Worm (Caenorhabditis elegans) whole organism, young adult: ENCODE measurements around the gene her-1.

ENCODE experiments used
- B0035.1 ChIP-seq: sonication (generic microtip); optimal IDR thresholded peaks from 2 replicates; lab custom pipeline; 2016; ENCODE audit warnings: missing genetic modification characterization, mild to moderate bottlenecking, missing compliant biosample characterization, missing genotype, missing genetic modification reagents
- B0336.3 ChIP-seq: fragments of 200-800 bp; sonication (Bioruptor generic); IDR thresholded peaks from 2 replicates; pipeline ENCODE4 v1.3.6; 2022; ENCODE audit warnings: missing genetic modification characterization, missing compliant biosample characterization
- F37B4.10 ChIP-seq: fragments of 200-800 bp; sonication (Bioruptor generic); IDR thresholded peaks from 2 replicates; pipeline ENCODE4 v1.3.6; 2022; ENCODE audit warnings: missing genetic modification characterization, missing compliant biosample characterization
- F57C9.4 ChIP-seq: sonication (generic microtip); optimal IDR thresholded peaks from 2 replicates; lab custom pipeline; 2017; ENCODE audit warnings: mild to moderate bottlenecking, missing genetic modification characterization, missing compliant biosample characterization
- K12H6.12 ChIP-seq: fragments of 200-800 bp; sonication (Bioruptor generic); optimal IDR thresholded peaks from 2 replicates; lab custom pipeline; 2018; ENCODE audit warnings: mild to moderate bottlenecking, missing genetic modification characterization, missing compliant biosample characterization
- T07F8.4 ChIP-seq: sonication (generic microtip); optimal IDR thresholded peaks from 2 replicates; lab custom pipeline; 2016; ENCODE audit warnings: mild to moderate bottlenecking, missing genetic modification characterization, moderate library complexity, missing compliant biosample characterization
- Y53G8AR.9 ChIP-seq: fragments of 200-800 bp; sonication (Bioruptor generic); conservative IDR thresholded peaks from 2 replicates; pipeline ENCODE4 v1.3.6; 2022; ENCODE audit warnings: missing genetic modification reagents, missing genetic modification characterization, missing compliant biosample characterization
- Y67H2A.10 ChIP-seq: fragments of 200-800 bp; sonication (Bioruptor generic); conservative IDR thresholded peaks from 2 replicates; pipeline ENCODE4 v1.3.6; 2022; ENCODE audit warnings: missing genetic modification reagents, missing genetic modification characterization, missing compliant biosample characterization
- Y95B8A.8 ChIP-seq: fragments of 200-800 bp; sonication (Bioruptor generic); IDR thresholded peaks from 2 replicates; pipeline ENCODE4 v1.3.6; 2022; ENCODE audit warnings: missing genetic modification reagents, missing genetic modification characterization, missing compliant biosample characterization
- athp-1 ChIP-seq: sonication (generic microtip); optimal IDR thresholded peaks from 2 replicates; lab custom pipeline; 2017; ENCODE audit warnings: mild to moderate bottlenecking, missing genetic modification characterization, missing compliant biosample characterization
- bed-1 ChIP-seq: fragments of 200-800 bp; sonication (Bioruptor generic); IDR thresholded peaks from 2 replicates; pipeline ENCODE4 v1.3.6; 2022; ENCODE audit warnings: missing genetic modification reagents, missing genetic modification characterization, missing compliant biosample characterization
- cebp-1 ChIP-seq, 2 experiments: fragments of 200-800 bp in 1 of 2; sonication (Bioruptor generic) in 1 of 2; sonication (generic microtip) in 1 of 2; IDR thresholded peaks in 1 of 2; optimal IDR thresholded peaks in 1 of 2; 2 replicates each; pipeline versions ENCODE4 v1.3.6 to Lab custom; 2017 to 2022; ENCODE audit warnings: missing compliant biosample characterization in 2 of 2, missing genetic modification characterization in 2 of 2, mild to moderate bottlenecking in 1 of 2, missing genetic modification reagents in 1 of 2, moderate library complexity in 1 of 2
- cebp-2 ChIP-seq: fragments of 200-800 bp; sonication (Bioruptor generic); IDR thresholded peaks from 2 replicates; pipeline ENCODE4 v1.3.6; 2022; ENCODE audit warnings: missing genetic modification characterization, missing compliant biosample characterization
- ceh-100 ChIP-seq: fragments of 200-800 bp; sonication (Bioruptor generic); IDR thresholded peaks from 2 replicates; pipeline ENCODE4 v1.3.6; 2022; ENCODE audit warnings: missing genetic modification reagents, missing genetic modification characterization, missing compliant biosample characterization
- ceh-91 ChIP-seq: fragments of 200-800 bp; sonication (Bioruptor generic); IDR thresholded peaks from 2 replicates; pipeline ENCODE4 v1.3.6; 2022; ENCODE audit warnings: missing genetic modification reagents, missing genetic modification characterization, missing compliant biosample characterization
- dox-1 ChIP-seq: fragments of 200-800 bp; sonication (Bioruptor generic); IDR thresholded peaks from 2 replicates; pipeline ENCODE4 v1.3.6; 2022; ENCODE audit warnings: missing genetic modification reagents, missing genetic modification characterization, missing compliant biosample characterization
- dpl-1 ChIP-seq: fragments of 150-350 bp; optimal IDR thresholded peaks from 2 replicates; lab custom pipeline; 2014; ENCODE audit warnings: missing biosample characterization, missing genetic modification reagents, missing genetic modification characterization
- efl-1 ChIP-seq: fragments of 150-350 bp; optimal IDR thresholded peaks from 2 replicates; lab custom pipeline; 2014; ENCODE audit warnings: missing biosample characterization, missing genetic modification reagents, missing genetic modification characterization
- ets-4 ChIP-seq: fragments of 200-800 bp; sonication (Bioruptor generic); optimal IDR thresholded peaks from 2 replicates; lab custom pipeline; 2018; ENCODE audit warnings: mild to moderate bottlenecking, missing genetic modification characterization, missing compliant biosample characterization
- hlh-12 ChIP-seq: sonication (generic microtip); optimal IDR thresholded peaks from 2 replicates; lab custom pipeline; 2016; ENCODE audit warnings: missing genetic modification characterization, missing compliant biosample characterization
- hmg-20 ChIP-seq: fragments of 200-800 bp; sonication (Bioruptor generic); IDR thresholded peaks from 2 replicates; pipeline ENCODE4 v1.3.6; 2022; ENCODE audit warnings: missing genetic modification reagents, missing genetic modification characterization, missing compliant biosample characterization
- hsf-1 ChIP-seq: fragments of 200-800 bp; sonication (Bioruptor generic); IDR thresholded peaks from 2 replicates; pipeline ENCODE4 v1.3.6; 2022; ENCODE audit warnings: missing genetic modification reagents, missing genetic modification characterization, missing compliant biosample characterization
- let-526 ChIP-seq: fragments of 200-800 bp; sonication (Bioruptor generic); IDR thresholded peaks from 2 replicates; pipeline ENCODE4 v1.3.6; 2022; ENCODE audit warnings: missing genetic modification reagents, missing genetic modification characterization, missing compliant biosample characterization
- let-607 ChIP-seq, 2 experiments: fragments of 200-800 bp in 1 of 2; sonication (Bioruptor generic) in 1 of 2; sonication (generic microtip) in 1 of 2; optimal IDR thresholded peaks; 2 replicates each; lab custom pipeline; 2016 to 2018; ENCODE audit warnings: mild to moderate bottlenecking in 2 of 2, missing compliant biosample characterization in 2 of 2, missing genetic modification characterization in 2 of 2, moderate library complexity in 2 of 2, missing genotype in 1 of 2
- lin-26 ChIP-seq: fragments of 200-800 bp; sonication (Bioruptor generic); IDR thresholded peaks from 2 replicates; pipeline ENCODE4 v1.3.6; 2022; ENCODE audit warnings: missing genetic modification reagents, missing genetic modification characterization, missing compliant biosample characterization
- lsl-1 ChIP-seq: fragments of 200-800 bp; sonication (Bioruptor generic); optimal IDR thresholded peaks from 2 replicates; lab custom pipeline; 2018; ENCODE audit warnings: mild to moderate bottlenecking, missing genetic modification characterization, moderate library complexity, missing compliant biosample characterization
- lsy-27 ChIP-seq: sonication (generic microtip); optimal IDR thresholded peaks from 2 replicates; lab custom pipeline; 2017; ENCODE audit warnings: missing genetic modification characterization, mild to moderate bottlenecking, missing compliant biosample characterization, antibody characterized with exemption, missing genotype, borderline replicate concordance; ENCODE audit not compliant: insufficient read depth
- madf-10 ChIP-seq: sonication (generic microtip); optimal IDR thresholded peaks from 2 replicates; lab custom pipeline; 2016; ENCODE audit warnings: mild to moderate bottlenecking, missing genetic modification characterization, missing compliant biosample characterization
- madf-6 ChIP-seq: fragments of 200-800 bp; sonication (Bioruptor generic); IDR thresholded peaks from 2 replicates; pipeline ENCODE4 v1.3.6; 2022; ENCODE audit warnings: missing genetic modification reagents, missing genetic modification characterization, missing compliant biosample characterization
- mcd-1 ChIP-seq: fragments of 200-800 bp; sonication (Bioruptor generic); IDR thresholded peaks from 2 replicates; pipeline ENCODE4 v1.3.6; 2022; ENCODE audit warnings: missing genetic modification reagents, missing genetic modification characterization, missing compliant biosample characterization
- mel-28 ChIP-seq: sonication (generic microtip); optimal IDR thresholded peaks from 2 replicates; lab custom pipeline; 2016; ENCODE audit warnings: borderline replicate concordance, mild to moderate bottlenecking, missing genetic modification characterization, missing compliant biosample characterization
- nfya-1 ChIP-seq: sonication (generic microtip); optimal IDR thresholded peaks from 2 replicates; lab custom pipeline; 2017; ENCODE audit warnings: antibody characterized with exemption, missing compliant biosample characterization, missing genetic modification characterization, borderline replicate concordance; ENCODE audit not compliant: insufficient read depth
- nfya-2 ChIP-seq: fragments of 200-800 bp; sonication (Bioruptor generic); IDR thresholded peaks from 2 replicates; pipeline ENCODE4 v1.3.6; 2022; ENCODE audit warnings: missing genetic modification reagents, missing genetic modification characterization, missing compliant biosample characterization
- nhr-120 ChIP-seq: fragments of 200-800 bp; sonication (Bioruptor generic); IDR thresholded peaks from 2 replicates; pipeline ENCODE4 v1.3.6; 2022; ENCODE audit warnings: missing genetic modification characterization, missing compliant biosample characterization
- nhr-179 ChIP-seq: sonication (generic microtip); optimal IDR thresholded peaks from 2 replicates; lab custom pipeline; 2016; ENCODE audit warnings: mild to moderate bottlenecking, missing genetic modification characterization, missing compliant biosample characterization
- nhr-27 ChIP-seq: fragments of 200-800 bp; sonication (Bioruptor generic); optimal IDR thresholded peaks from 2 replicates; lab custom pipeline; 2018; ENCODE audit warnings: mild to moderate bottlenecking, missing genetic modification characterization, moderate library complexity, missing compliant biosample characterization
- nhr-80 ChIP-seq: sonication (generic microtip); optimal IDR thresholded peaks from 2 replicates; lab custom pipeline; 2016; ENCODE audit warnings: missing genetic modification characterization, missing compliant biosample characterization
- pha-4 ChIP-seq: fragments of 150-350 bp; sonication (generic microtip); optimal IDR thresholded peaks from 2 replicates; lab custom pipeline; 2014; ENCODE audit warnings: missing biosample characterization, missing genetic modification reagents, missing genetic modification characterization
- rcor-1 ChIP-seq: fragments of 200-800 bp; sonication (Bioruptor generic); IDR thresholded peaks from 2 replicates; pipeline ENCODE4 v1.3.6; 2022; ENCODE audit warnings: missing genetic modification reagents, missing genetic modification characterization, missing compliant biosample characterization
- snpc-4 ChIP-seq, 5 experiments: fragments of 150-350 bp in 1 of 5; sonication (generic microtip) in 4 of 5; optimal IDR thresholded peaks; 2 replicates each; lab custom pipeline; 2014 to 2018; ENCODE audit warnings: missing genetic modification characterization in 5 of 5, missing biosample characterization in 3 of 5, antibody characterized with exemption in 2 of 5, mild to moderate bottlenecking in 2 of 5, missing compliant biosample characterization in 2 of 5, missing genotype in 2 of 5, moderate library complexity in 2 of 5, missing genetic modification reagents in 1 of 5
- sptf-2 ChIP-seq: fragments of 200-800 bp; sonication (Bioruptor generic); optimal IDR thresholded peaks from 2 replicates; lab custom pipeline; 2018; ENCODE audit warnings: mild to moderate bottlenecking, missing genetic modification characterization, missing compliant biosample characterization
- tbx-9 ChIP-seq: sonication (generic microtip); optimal IDR thresholded peaks from 2 replicates; lab custom pipeline; 2016; ENCODE audit warnings: borderline replicate concordance, missing genetic modification characterization, inconsistent platforms, missing compliant biosample characterization
- xnd-1 ChIP-seq: sonication (generic microtip); optimal IDR thresholded peaks from 2 replicates; lab custom pipeline; 2016; ENCODE audit warnings: missing genotype, missing genetic modification reagents, missing genetic modification characterization, missing compliant biosample characterization
- ztf-18 ChIP-seq: sonication (generic microtip); optimal IDR thresholded peaks from 2 replicates; lab custom pipeline; 2016; ENCODE audit warnings: missing genotype, mild to moderate bottlenecking, missing genetic modification characterization, missing compliant biosample characterization
- ztf-28 ChIP-seq: fragments of 200-800 bp; sonication (Bioruptor generic); IDR thresholded peaks from 2 replicates; pipeline ENCODE4 v1.3.6; 2022; ENCODE audit warnings: missing genetic modification reagents, missing genetic modification characterization, missing compliant biosample characterization

Gene her-1

DNA sequence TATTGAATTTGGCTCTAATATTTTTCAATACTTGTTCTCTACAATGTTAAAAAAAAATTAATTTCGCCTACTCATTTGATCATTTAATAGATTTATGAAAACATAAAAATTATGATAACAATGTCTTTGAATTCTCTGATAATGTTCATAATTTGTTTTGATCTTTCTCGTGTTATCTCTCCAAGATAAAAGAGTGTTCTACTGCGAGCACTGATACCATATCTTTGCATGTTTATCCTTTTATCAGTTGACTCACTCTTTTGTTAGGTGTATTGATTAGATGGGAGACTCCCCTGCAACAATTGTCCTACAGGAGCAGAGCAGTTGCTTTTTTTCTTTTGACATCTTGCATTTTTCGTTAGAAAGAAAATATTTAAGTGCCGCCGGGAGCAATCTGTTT is 2.4 kb downstream of the her-1 start:
- TF ChIP-seq nhr-27, result no peak
- TF ChIP-seq bed-1, result no peak
- TF ChIP-seq hsf-1 (GFP tag; lab: Robert Waterston, UW), result no peak
- TF ChIP-seq mcd-1 (GFP tag; lab: Robert Waterston, UW), result no peak
- TF ChIP-seq ztf-18 (tag; lab: Kevin White, UChicago), result no peak
- TF ChIP-seq madf-6 (GFP tag; lab: Robert Waterston, UW), result no peak
- TF ChIP-seq hmg-20 (GFP tag; lab: Robert Waterston, UW), result no peak
- TF ChIP-seq ets-4, result no peak
- no peak for TF ChIP-seq athp-1
- TF ChIP-seq sptf-2 (GFP tag; lab: Kevin White, UChicago), result no peak
- no peak for TF ChIP-seq nhr-179 (tag; lab: Kevin White, UChicago)
- TF ChIP-seq Y53G8AR.9, result no peak

DNA sequence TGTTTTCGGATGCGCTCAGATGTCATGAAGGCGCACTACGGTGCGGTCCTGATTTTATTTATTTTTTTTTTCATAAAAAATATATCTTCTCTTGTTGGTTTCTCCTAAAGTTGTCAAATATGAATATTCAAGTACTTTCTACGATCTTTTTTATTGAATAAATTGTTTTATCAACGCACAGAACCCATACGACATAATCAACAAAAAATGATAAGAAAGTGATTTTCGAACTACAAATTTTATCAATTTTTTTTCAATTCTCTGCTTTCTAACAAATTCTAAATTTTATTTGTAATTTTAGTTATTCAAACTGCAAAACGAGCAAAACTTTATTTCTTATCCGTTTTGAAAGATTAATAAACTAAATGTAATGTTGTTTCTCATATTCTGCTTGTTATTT is 5.0 kb downstream of the her-1 start:
- TF ChIP-seq bed-1 (no peak), nfya-1 (no peak), nhr-80 (tag; lab: Kevin White, UChicago) (peak; percentile 10), lsy-27 (no peak), nhr-120 (GFP tag; lab: Robert Waterston, UW) (no peak), hmg-20 (GFP tag; lab: Robert Waterston, UW) (no peak), cebp-1 (GFP tag; IDR thresholded peaks at IDR 0.05; lab: Robert Waterston, UW) (no peak), cebp-1 (tag; optimal IDR thresholded peaks at IDR 0.05; lab: Kevin White, UChicago) (no peak)

- TF ChIP-seq Y95B8A.8 (GFP tag; lab: Robert Waterston, UW), result no peak
- TF ChIP-seq K12H6.12 (tag; lab: Kevin White, UChicago), result no peak
- no peak for TF ChIP-seq rcor-1 (GFP tag; lab: Robert Waterston, UW)
- TF ChIP-seq lin-26 (GFP tag; lab: Robert Waterston, UW), result no peak
- no peak for TF ChIP-seq ztf-28
- TF ChIP-seq madf-10, result no peak
- TF ChIP-seq dox-1 (GFP tag; lab: Robert Waterston, UW), result no peak
- TF ChIP-seq F57C9.4, result no peak
- no peak for TF ChIP-seq T07F8.4
- no peak for TF ChIP-seq madf-6 (GFP tag; lab: Robert Waterston, UW)
- no peak for TF ChIP-seq ceh-91 (GFP tag; lab: Robert Waterston, UW)
- no peak for TF ChIP-seq B0336.3 (GFP tag; lab: Robert Waterston, UW)
- no peak for TF ChIP-seq snpc-4 (GFP tag; optimal IDR thresholded peaks at IDR 0.05; lab: Kevin White, UChicago)
- no peak for TF ChIP-seq snpc-4 (tag; optimal IDR thresholded peaks at IDR 0.05; lab: Kevin White, UChicago)
- TF ChIP-seq cebp-2 (GFP tag; lab: Robert Waterston, UW), result no peak
- TF ChIP-seq nfya-2 (GFP tag; lab: Robert Waterston, UW), result no peak
- no peak for TF ChIP-seq F37B4.10 (GFP tag; lab: Robert Waterston, UW)
- no peak for TF ChIP-seq mel-28
- TF ChIP-seq pha-4 (tag; lab: Kevin White, UChicago), result no peak
- TF ChIP-seq, all 124 proteins: peak for 0
Observed at ce11 chrV:9702755-9703154, 5.9 kb downstream of the her-1 start, which contains the start of gene xbx-6. Gene xbx-6, plus strand, starts transcription at chrV:9703055.

DNA sequence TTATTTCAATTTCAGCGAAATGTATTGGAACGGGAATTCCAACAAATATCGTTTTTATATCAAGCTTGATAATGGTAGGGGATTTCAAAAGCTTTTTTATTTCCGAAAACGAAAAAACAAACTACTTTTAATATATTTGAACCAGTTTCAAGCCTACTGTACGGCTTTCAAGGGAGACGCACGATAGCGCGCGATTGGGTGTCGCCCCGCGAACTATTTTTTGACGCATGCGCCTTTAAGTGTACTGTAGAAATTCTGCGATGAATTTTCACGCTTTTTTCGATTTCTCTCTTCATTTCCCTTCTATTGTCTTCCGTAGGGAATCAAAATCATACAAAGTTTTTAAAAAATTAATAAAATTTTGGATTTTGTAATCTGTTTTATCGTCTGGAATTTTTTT is 6.7 kb downstream of the her-1 start:
- TF ChIP-seq sptf-2 (GFP tag; lab: Kevin White, UChicago), result no peak
- peak; percentile 42 for TF ChIP-seq xnd-1 (tag; lab: Kevin White, UChicago)
- peak; percentile 85 for TF ChIP-seq efl-1 (GFP tag; lab: Kevin White, UChicago)
- no peak for TF ChIP-seq let-526 (GFP tag; lab: Robert Waterston, UW)
- TF ChIP-seq rcor-1 (GFP tag; lab: Robert Waterston, UW), result no peak
- TF ChIP-seq tbx-9, result no peak
- TF ChIP-seq lsl-1 (GFP tag; lab: Kevin White, UChicago), result peak; percentile 86
- no peak for TF ChIP-seq hlh-12 (tag; lab: Kevin White, UChicago)
- no peak for TF ChIP-seq Y67H2A.10
- no peak for TF ChIP-seq B0035.1 (tag; lab: Kevin White, UChicago)
- no peak for TF ChIP-seq let-607 (tag; optimal IDR thresholded peaks at IDR 0.05; lab: Kevin White, UChicago)
- TF ChIP-seq madf-6 (GFP tag; lab: Robert Waterston, UW), result peak; percentile 83
- TF ChIP-seq dpl-1 (GFP tag; lab: Kevin White, UChicago), result peak; percentile 43
- no peak for TF ChIP-seq ceh-100
